Fruit fly (Drosophila melanogaster) whole organism, prepupa: ENCODE data around the gene Sas-6.

ENCODE experiments used
- Blimp-1 ChIP-seq: fragments of 200-800 bp; sonication (Bioruptor generic); optimal IDR thresholded peaks from 3 replicates; lab custom pipeline; 2017; ENCODE audit warnings: missing biosample characterization, missing genetic modification characterization, mild to moderate bottlenecking, moderate library complexity, missing genetic modification reagents
- CG10631 ChIP-seq: fragments of 200-800 bp; sonication (Bioruptor generic); optimal IDR thresholded peaks from 2 replicates; lab custom pipeline; 2016; ENCODE audit warnings: missing biosample characterization, missing genetic modification characterization
- CG10669 ChIP-seq: fragments of 200-800 bp; sonication (Bioruptor generic); optimal IDR thresholded peaks from 3 replicates; lab custom pipeline; 2018; ENCODE audit warnings: missing biosample characterization, mild to moderate bottlenecking, missing genetic modification characterization, moderate library complexity
- CG15336 ChIP-seq: fragments of 200-800 bp; sonication (Bioruptor generic); IDR thresholded peaks from 2 replicates; pipeline ENCODE4 v1.3.6; 2022; ENCODE audit warnings: missing biosample characterization, missing genetic modification characterization
- CG1621 ChIP-seq: fragments of 200-800 bp; sonication (Bioruptor generic); optimal IDR thresholded peaks from 3 replicates; lab custom pipeline; 2018; ENCODE audit warnings: missing biosample characterization, mild to moderate bottlenecking, missing genetic modification characterization
- CG3032 ChIP-seq: fragments of 200-800 bp; optimal IDR thresholded peaks from 2 replicates; lab custom pipeline; 2019; ENCODE audit warnings: missing biosample characterization, mild to moderate bottlenecking, missing genetic modification characterization, moderate library complexity
- CG31627 ChIP-seq: fragments of 200-800 bp; sonication (Bioruptor generic); optimal IDR thresholded peaks from 3 replicates; lab custom pipeline; 2016; ENCODE audit warnings: missing biosample characterization, missing genetic modification characterization
- CG32006 ChIP-seq: fragments of 200-800 bp; sonication (Bioruptor generic); optimal IDR thresholded peaks from 3 replicates; lab custom pipeline; 2017; ENCODE audit warnings: missing biosample characterization, mild to moderate bottlenecking, missing genetic modification characterization
- CG34406 ChIP-seq: fragments of 200-800 bp; sonication (Bioruptor generic); optimal IDR thresholded peaks from 3 replicates; lab custom pipeline; 2016; ENCODE audit warnings: missing biosample characterization, missing genetic modification characterization
- CG3919 ChIP-seq: fragments of 200-800 bp; sonication (Bioruptor generic); optimal IDR thresholded peaks from 3 replicates; lab custom pipeline; 2016; ENCODE audit warnings: missing biosample characterization, missing genetic modification characterization
- CG4318 ChIP-seq: fragments of 200-800 bp; sonication (Bioruptor generic); optimal IDR thresholded peaks from 3 replicates; lab custom pipeline; 2017; ENCODE audit warnings: missing biosample characterization, mild to moderate bottlenecking, missing genetic modification characterization
- CG6163 ChIP-seq: fragments of 200-800 bp; sonication (Bioruptor generic); IDR thresholded peaks from 3 replicates; pipeline ENCODE4 v1.3.6; 2022; ENCODE audit warnings: missing biosample characterization, missing genetic modification characterization
- CG6792 ChIP-seq: fragments of 200-800 bp; sonication (Bioruptor generic); optimal IDR thresholded peaks from 3 replicates; lab custom pipeline; 2016; ENCODE audit warnings: missing biosample characterization, missing genetic modification characterization
- CG6808 ChIP-seq: fragments of 200-800 bp; sonication (Bioruptor generic); optimal IDR thresholded peaks from 3 replicates; lab custom pipeline; 2017; ENCODE audit warnings: missing biosample characterization, missing genetic modification characterization, mild to moderate bottlenecking, moderate library complexity, missing genetic modification reagents
- CG6854 ChIP-seq: fragments of 200-800 bp; sonication (Bioruptor generic); optimal IDR thresholded peaks from 2 replicates; lab custom pipeline; 2017; ENCODE audit warnings: missing biosample characterization, mild to moderate bottlenecking, missing genetic modification characterization
- CG8119 ChIP-seq: fragments of 200-800 bp; sonication (Bioruptor generic); IDR thresholded peaks from 3 replicates; pipeline ENCODE4 v1.3.6; 2022; ENCODE audit warnings: missing biosample characterization, missing genetic modification characterization
- CG8319 ChIP-seq: fragments of 200-800 bp; sonication (Bioruptor generic); optimal IDR thresholded peaks from 3 replicates; lab custom pipeline; 2016; ENCODE audit warnings: missing biosample characterization, missing genetic modification characterization
- CG8632 ChIP-seq: fragments of 200-800 bp; sonication (Bioruptor generic); optimal IDR thresholded peaks from 3 replicates; lab custom pipeline; 2016; ENCODE audit warnings: missing biosample characterization, missing genetic modification characterization
- CG9139 ChIP-seq: fragments of 200-800 bp; sonication (Bioruptor generic); optimal IDR thresholded peaks from 3 replicates; lab custom pipeline; 2017; ENCODE audit warnings: missing biosample characterization, mild to moderate bottlenecking, missing genetic modification characterization
- Eip75B ChIP-seq: fragments of 200-800 bp; sonication (Bioruptor generic); optimal IDR thresholded peaks from 3 replicates; lab custom pipeline; 2016; ENCODE audit warnings: missing biosample characterization, missing genetic modification characterization
- Eip78C ChIP-seq: fragments of 200-800 bp; sonication (Bioruptor generic); peaks from one replicate; lab custom pipeline; 2016; ENCODE audit warnings: missing biosample characterization, missing genetic modification characterization
- Eip93F ChIP-seq: fragments of 200-800 bp; sonication (Bioruptor generic); optimal IDR thresholded peaks from 2 replicates; lab custom pipeline; 2016; ENCODE audit warnings: missing biosample characterization, mild to moderate bottlenecking, missing genetic modification characterization
- Ets21C ChIP-seq: fragments of 200-800 bp; sonication (Bioruptor generic); optimal IDR thresholded peaks from 3 replicates; lab custom pipeline; 2016; ENCODE audit warnings: missing biosample characterization, missing genetic modification characterization
- Ets96B ChIP-seq: fragments of 200-800 bp; optimal IDR thresholded peaks from 2 replicates; lab custom pipeline; 2019; ENCODE audit warnings: missing biosample characterization, mild to moderate bottlenecking, missing genetic modification characterization, moderate library complexity
- Hr38 ChIP-seq: sonication (Bioruptor generic); optimal IDR thresholded peaks from 2 replicates; lab custom pipeline; 2016; ENCODE audit warnings: missing biosample characterization, missing genetic modification characterization
- Hr39 ChIP-seq: fragments of 200-800 bp; sonication (Bioruptor generic); optimal IDR thresholded peaks from 2 replicates; lab custom pipeline; 2016; ENCODE audit warnings: missing biosample characterization, missing genetic modification characterization
- Hr4 ChIP-seq: fragments of 200-800 bp; sonication (Bioruptor generic); optimal IDR thresholded peaks from 3 replicates; lab custom pipeline; 2016; ENCODE audit warnings: missing biosample characterization, missing genetic modification characterization
- Lpt ChIP-seq: fragments of 200-800 bp; sonication (Bioruptor generic); optimal IDR thresholded peaks from 3 replicates; lab custom pipeline; 2016; ENCODE audit warnings: missing biosample characterization, missing genetic modification characterization
- Met ChIP-seq: fragments of 200-800 bp; sonication (Bioruptor generic); optimal IDR thresholded peaks from 3 replicates; lab custom pipeline; 2016; ENCODE audit warnings: missing biosample characterization, missing genetic modification characterization
- OdsH ChIP-seq: fragments of 200-800 bp; sonication (Bioruptor generic); optimal IDR thresholded peaks from 3 replicates; lab custom pipeline; 2016; ENCODE audit warnings: missing biosample characterization, missing genetic modification characterization
- Sox102F ChIP-seq: fragments of 200-800 bp; sonication (Bioruptor generic); optimal IDR thresholded peaks from 2 replicates; lab custom pipeline; 2016; ENCODE audit warnings: missing biosample characterization, mild to moderate bottlenecking, missing genetic modification characterization
- Sox14 ChIP-seq: fragments of 200-800 bp; sonication (Bioruptor generic); optimal IDR thresholded peaks from 3 replicates; lab custom pipeline; 2016; ENCODE audit warnings: missing biosample characterization, missing genetic modification characterization
- achi ChIP-seq: fragments of 200-800 bp; sonication (Bioruptor generic); optimal IDR thresholded peaks from 3 replicates; lab custom pipeline; 2016; ENCODE audit warnings: missing biosample characterization, missing genetic modification characterization
- acj6 ChIP-seq: fragments of 200-800 bp; sonication (Bioruptor generic); optimal IDR thresholded peaks from 3 replicates; lab custom pipeline; 2016; ENCODE audit warnings: missing biosample characterization, missing genetic modification characterization
- dsx ChIP-seq: fragments of 200-800 bp; optimal IDR thresholded peaks from 3 replicates; lab custom pipeline; 2019; ENCODE audit warnings: missing biosample characterization, mild to moderate bottlenecking, missing genetic modification characterization, moderate library complexity; ENCODE audit not compliant: poor library complexity, severe bottlenecking
- eg ChIP-seq: fragments of 200-800 bp; sonication (Bioruptor generic); IDR thresholded peaks from 3 replicates; pipeline ENCODE4 v1.3.6; 2022; ENCODE audit warnings: missing biosample characterization, missing genetic modification characterization
- esn ChIP-seq: fragments of 200-800 bp; sonication (Bioruptor generic); optimal IDR thresholded peaks from 2 replicates; lab custom pipeline; 2016; ENCODE audit warnings: missing biosample characterization, mild to moderate bottlenecking, missing genetic modification characterization, moderate library complexity
- fd59A ChIP-seq: fragments of 200-800 bp; sonication (Bioruptor generic); optimal IDR thresholded peaks from 2 replicates; lab custom pipeline; 2017; ENCODE audit warnings: missing biosample characterization, mild to moderate bottlenecking, missing genetic modification characterization, missing genetic modification reagents
- fd85E ChIP-seq: fragments of 200-800 bp; sonication (Bioruptor generic); optimal IDR thresholded peaks from 3 replicates; lab custom pipeline; 2016; ENCODE audit warnings: missing biosample characterization, missing genetic modification characterization
- fkh ChIP-seq: fragments of 200-800 bp; sonication (Bioruptor generic); optimal IDR thresholded peaks from 3 replicates; lab custom pipeline; 2017; ENCODE audit warnings: missing biosample characterization, mild to moderate bottlenecking, missing genetic modification characterization, moderate library complexity
- salr ChIP-seq, 2 experiments: fragments of 200-800 bp; sonication (Bioruptor generic); optimal IDR thresholded peaks; 3 replicates each; lab custom pipeline; 2016 to 2018; ENCODE audit warnings: missing biosample characterization in 2 of 2, missing genetic modification characterization in 2 of 2, mild to moderate bottlenecking in 1 of 2
- spab ChIP-seq: fragments of 200-800 bp; sonication (Bioruptor generic); optimal IDR thresholded peaks from 2 replicates; lab custom pipeline; 2017; ENCODE audit warnings: missing biosample characterization, mild to moderate bottlenecking, missing genetic modification characterization, missing genetic modification reagents
- ss ChIP-seq, 2 experiments: fragments of 200-800 bp; sonication (Bioruptor generic); optimal IDR thresholded peaks; 2 replicates in 1 of 2; 3 replicates in 1 of 2; lab custom pipeline; 2017 to 2018; ENCODE audit warnings: mild to moderate bottlenecking in 2 of 2, missing biosample characterization in 2 of 2, missing genetic modification characterization in 2 of 2, moderate library complexity in 1 of 2
- topi ChIP-seq: fragments of 200-800 bp; sonication (Bioruptor generic); optimal IDR thresholded peaks from 3 replicates; lab custom pipeline; 2016; ENCODE audit warnings: missing biosample characterization, missing genetic modification characterization
- vri ChIP-seq: fragments of 200-800 bp; sonication (Bioruptor generic); optimal IDR thresholded peaks from 3 replicates; lab custom pipeline; 2016; ENCODE audit warnings: missing biosample characterization, mild to moderate bottlenecking, missing genetic modification characterization

The Sas-6 gene

dm6 chr3R:30039494-30039893, 44.3 kb downstream of the Sas-6 start, which contains the start of the genes janA, Sry-alpha and Sry-beta:
janA (minus strand) TSS chr3R:30039533.
Sry-alpha (plus strand) TSS chr3R:30039719.
Sry-beta (plus strand) TSS chr3R:30039719.
- peak; percentile 91 for TF ChIP-seq dsx (GFP tag; lab: Kevin White, UChicago)
- peak; percentile 18 for TF ChIP-seq CG3032 (tag; lab: Kevin White, UChicago)
- no peak for TF ChIP-seq CG34406 (GFP tag; lab: Kevin White, UChicago)
- TF ChIP-seq esn = peak; percentile 45

DNA sequence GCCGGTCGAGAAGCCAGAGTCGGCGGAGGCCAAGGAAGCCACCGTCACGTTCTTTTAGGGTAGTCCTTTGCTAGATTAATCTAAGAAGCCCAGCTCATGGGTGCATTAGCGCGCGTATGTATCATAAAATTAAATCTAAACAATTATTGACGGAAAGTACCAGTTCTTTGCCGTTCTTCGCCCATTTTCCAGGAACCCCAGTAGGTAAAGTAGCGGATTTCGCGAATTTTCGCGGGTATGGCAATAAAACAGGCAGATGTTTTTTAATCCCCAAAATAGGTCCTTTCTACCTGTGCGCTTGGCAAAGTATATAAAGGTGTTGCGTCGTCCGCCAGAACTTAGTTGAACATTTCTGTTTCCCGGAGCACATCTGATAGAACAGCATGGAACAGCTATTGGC, 45.7 kb downstream of the Sas-6 start:
- no peak for TF ChIP-seq Eip78C
- no peak for TF ChIP-seq CG8632 (GFP tag; lab: Kevin White, UChicago)
- TF ChIP-seq CG10669 (GFP tag; lab: Kevin White, UChicago) = no peak
- no peak for TF ChIP-seq CG3919 (GFP tag; lab: Kevin White, UChicago)
- no peak for TF ChIP-seq CG6808 (GFP tag; lab: Kevin White, UChicago)
- no peak for TF ChIP-seq Eip93F (GFP tag; lab: Kevin White, UChicago)
- no peak for TF ChIP-seq CG8319 (GFP tag; lab: Kevin White, UChicago)
- TF ChIP-seq CG31627 (GFP tag; lab: Kevin White, UChicago) = no peak

DNA sequence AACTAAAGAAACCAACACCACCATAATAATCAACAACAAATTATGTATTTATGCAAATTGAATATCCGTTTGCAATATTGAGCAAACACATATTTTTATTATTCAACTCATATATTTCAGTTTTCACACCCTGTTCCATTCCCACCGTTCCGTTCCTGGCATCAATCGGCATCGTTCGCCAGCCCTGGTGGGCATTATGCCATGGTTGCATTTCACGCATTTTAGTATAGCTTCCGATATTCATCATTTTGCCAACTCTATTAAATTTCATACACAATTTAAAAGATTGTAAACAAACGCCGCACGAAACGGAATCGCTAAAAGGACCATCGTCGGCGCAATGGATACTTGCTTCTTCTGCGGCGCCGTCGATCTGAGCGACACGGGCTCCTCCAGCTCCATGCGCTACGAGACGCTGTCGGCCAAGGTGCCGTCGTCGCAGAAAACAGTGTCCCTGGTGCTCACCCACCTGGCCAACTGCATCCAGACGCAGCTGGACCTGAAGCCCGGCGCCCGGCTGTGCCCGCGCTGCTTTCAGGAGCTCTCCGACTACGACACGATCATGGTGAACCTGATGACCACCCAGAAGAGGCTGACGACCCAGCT, 48.1 kb downstream of the Sas-6 start, which contains the start of gene Sry-delta:
Gene Sry-delta (plus strand): TSS at position 203 of the 606 bp plus-strand sequence.
- TF ChIP-seq Sox14 (GFP tag; lab: Kevin White, UChicago) (no peak), CG8119 (GFP tag; lab: Robert Waterston, UW) (no peak), vri (GFP tag; lab: Kevin White, UChicago) (no peak), CG32006 (GFP tag; lab: Kevin White, UChicago) (no peak), CG6854 (GFP tag; lab: Kevin White, UChicago) (peak; percentile 57), Hr39 (GFP tag; lab: Kevin White, UChicago) (peak; percentile 81), salr (GFP tag; optimal IDR thresholded peaks at IDR 0.05; lab: Kevin White, UChicago) (peak in 1 of 2 experiments; percentile 46), dsx (GFP tag; lab: Kevin White, UChicago) (peak; percentile 41), Hr38 (GFP tag; lab: Kevin White, UChicago) (no peak), OdsH (no peak), esn (peak; percentile 79), fd59A (no peak), Eip78C (peak; percentile 21), Blimp-1 (no peak), achi (GFP tag; lab: Kevin White, UChicago) (no peak), Hr4 (GFP tag; lab: Kevin White, UChicago) (no peak), Ets21C (GFP tag; lab: Kevin White, UChicago) (no peak), CG6163 (GFP tag; lab: Robert Waterston, UW) (peak; percentile 77), Lpt (GFP tag; lab: Kevin White, UChicago) (no peak), CG8632 (GFP tag; lab: Kevin White, UChicago) (no peak), Sox102F (GFP tag; lab: Kevin White, UChicago) (no peak), CG15336 (GFP tag; lab: Robert Waterston, UW) (no peak), CG1621 (tag; lab: Kevin White, UChicago) (no peak), Eip75B (GFP tag; lab: Kevin White, UChicago) (no peak), fd85E (GFP tag; lab: Kevin White, UChicago) (no peak), CG9139 (GFP tag; lab: Kevin White, UChicago) (no peak), Ets96B (tag; lab: Kevin White, UChicago) (no peak), spab (GFP tag; lab: Kevin White, UChicago) (no peak), CG6808 (GFP tag; lab: Kevin White, UChicago) (no peak), fkh (peak; percentile 61), acj6 (no peak), CG10631 (no peak), CG8319 (GFP tag; lab: Kevin White, UChicago) (no peak), ss (GFP tag; optimal IDR thresholded peaks at IDR 0.05; lab: Kevin White, UChicago) (no peak), CG4318 (GFP tag; lab: Kevin White, UChicago) (no peak), Met (no peak), topi (GFP tag; lab: Kevin White, UChicago) (no peak), eg (GFP tag; lab: Robert Waterston, UW) (peak; percentile 41; the same call in 1 of the 3 replicates), CG31627 (GFP tag; lab: Kevin White, UChicago) (peak; percentile 84), CG34406 (GFP tag; lab: Kevin White, UChicago) (peak; percentile 48), CG6792 (GFP tag; lab: Kevin White, UChicago) (peak; percentile 44)
